Fruit fly (Drosophila melanogaster) whole organism, wandering third instar larva: ENCODE results near the gene Indy.

Source experiments
- Abd-B ChIP-seq: fragments of >200 bp; optimal IDR thresholded peaks from 2 replicates; lab custom pipeline; 2017; ENCODE audit warnings: missing biosample characterization, missing genetic modification characterization
- CG32264 ChIP-seq: fragments of 200-800 bp; sonication (Bioruptor generic); optimal IDR thresholded peaks from 2 replicates; lab custom pipeline; 2016; ENCODE audit warnings: missing biosample characterization, missing genetic modification characterization
- CG9705 ChIP-seq: fragments of 200-800 bp; sonication (Bioruptor generic); optimal IDR thresholded peaks from 2 replicates; lab custom pipeline; 2018; ENCODE audit warnings: missing biosample characterization, mild to moderate bottlenecking, missing genetic modification characterization
- CrebA ChIP-seq: fragments of 200-800 bp; sonication (Bioruptor generic); optimal IDR thresholded peaks from 2 replicates; lab custom pipeline; 2016; ENCODE audit warnings: missing biosample characterization, mild to moderate bottlenecking, missing genetic modification characterization, borderline replicate concordance
- Dfd ChIP-seq: fragments of >200 bp; optimal IDR thresholded peaks from 2 replicates; lab custom pipeline; 2017; ENCODE audit warnings: missing biosample characterization, missing genetic modification characterization
- Dif ChIP-seq: fragments of 200-275, 200-300 bp; sonication (Bioruptor generic); optimal IDR thresholded peaks from 2 replicates; lab custom pipeline; 2018; ENCODE audit warnings: missing biosample characterization, missing genetic modification characterization; ENCODE audit not compliant: partially characterized antibody
- GATAd ChIP-seq: sonication (Bioruptor generic); optimal IDR thresholded peaks from 2 replicates; lab custom pipeline; 2016; ENCODE audit warnings: missing biosample characterization, missing genetic modification characterization
- HLH106 ChIP-seq: fragments of 200-800 bp; optimal IDR thresholded peaks from 3 replicates; lab custom pipeline; 2019; ENCODE audit warnings: missing biosample characterization, mild to moderate bottlenecking, missing genetic modification characterization, moderate library complexity
- Hnf4 ChIP-seq: fragments of 200-800 bp; sonication (Bioruptor generic); optimal IDR thresholded peaks from 2 replicates; lab custom pipeline; 2016; ENCODE audit warnings: missing biosample characterization, mild to moderate bottlenecking, missing genetic modification characterization
- Hr78 ChIP-seq: fragments of >200 bp; optimal IDR thresholded peaks from 2 replicates; lab custom pipeline; 2017; ENCODE audit warnings: missing biosample characterization, missing genetic modification characterization
- Hr83 ChIP-seq: fragments of 200-300 bp; sonication (Bioruptor generic); optimal IDR thresholded peaks from 2 replicates; lab custom pipeline; 2016; ENCODE audit warnings: missing biosample characterization, mild to moderate bottlenecking, missing genetic modification characterization, moderate library complexity; ENCODE audit not compliant: poor library complexity, severe bottlenecking
- Jra ChIP-seq: sonication (Bioruptor generic); optimal IDR thresholded peaks from 2 replicates; lab custom pipeline; 2016; ENCODE audit warnings: missing biosample characterization, missing genetic modification characterization
- Mio ChIP-seq: sonication (Bioruptor generic); optimal IDR thresholded peaks from 2 replicates; lab custom pipeline; 2016; ENCODE audit warnings: missing biosample characterization, missing genetic modification characterization
- Myc ChIP-seq: fragments of >200 bp; optimal IDR thresholded peaks from 2 replicates; lab custom pipeline; 2017
- N ChIP-seq: fragments of >200 bp; optimal IDR thresholded peaks from 2 replicates; lab custom pipeline; 2018; ENCODE audit warnings: missing biosample characterization, missing external identifiers, missing genetic modification characterization
- OdsH ChIP-seq: fragments of 200-800 bp; sonication (Bioruptor generic); optimal IDR thresholded peaks from 2 replicates; lab custom pipeline; 2016; ENCODE audit warnings: missing biosample characterization, mild to moderate bottlenecking, missing genetic modification characterization
- Rel ChIP-seq, 2 experiments: fragments of 200-800 bp; sonication (Bioruptor generic) in 1 of 2; optimal IDR thresholded peaks; 2 replicates in 1 of 2; 3 replicates in 1 of 2; lab custom pipeline; 2016 to 2019; ENCODE audit warnings: mild to moderate bottlenecking in 2 of 2, missing biosample characterization in 2 of 2, missing genetic modification characterization in 2 of 2, moderate library complexity in 1 of 2
- Sp1 ChIP-seq: fragments of 200-800 bp; sonication (Bioruptor generic); optimal IDR thresholded peaks from 3 replicates; lab custom pipeline; 2019; ENCODE audit warnings: missing biosample characterization, mild to moderate bottlenecking, missing genetic modification characterization, moderate library complexity
- Vsx2 ChIP-seq: fragments of 200-300, 225-300 bp; sonication (Bioruptor generic); optimal IDR thresholded peaks from 2 replicates; lab custom pipeline; 2018; ENCODE audit warnings: missing biosample characterization, missing genetic modification characterization; ENCODE audit not compliant: partially characterized antibody
- br ChIP-seq: fragments of 200-800 bp; sonication (Bioruptor generic); optimal IDR thresholded peaks from 2 replicates; lab custom pipeline; 2016; ENCODE audit warnings: missing biosample characterization, missing genetic modification characterization
- brk ChIP-seq: fragments of 200-800 bp; sonication (Bioruptor generic); optimal IDR thresholded peaks from 2 replicates; lab custom pipeline; 2016; ENCODE audit warnings: missing biosample characterization, mild to moderate bottlenecking, missing genetic modification characterization
- dl ChIP-seq, 2 experiments: fragments of 175-275, 200-275 bp in 1 of 2; fragments of 200-275 bp in 1 of 2; sonication (Bioruptor generic); optimal IDR thresholded peaks; lab custom pipeline; 2018; ENCODE audit warnings: mild to moderate bottlenecking in 2 of 2, missing biosample characterization in 2 of 2, missing genetic modification characterization in 2 of 2, moderate library complexity in 2 of 2; ENCODE audit not compliant: partially characterized antibody in 2 of 2, insufficient read depth in 1 of 2
- dmrt93B ChIP-seq: fragments of 200-800 bp; sonication (Bioruptor generic); optimal IDR thresholded peaks from 2 replicates; lab custom pipeline; 2018; ENCODE audit warnings: missing biosample characterization, mild to moderate bottlenecking, missing genetic modification characterization
- dsf ChIP-seq: sonication (Bioruptor generic); optimal IDR thresholded peaks from 2 replicates; lab custom pipeline; 2016; ENCODE audit warnings: missing biosample characterization, missing genetic modification characterization, borderline replicate concordance
- ey ChIP-seq: fragments of 200-800 bp; sonication (Bioruptor generic); optimal IDR thresholded peaks from 2 replicates; lab custom pipeline; 2016; ENCODE audit warnings: missing biosample characterization, missing genetic modification characterization
- foxo ChIP-seq, 2 experiments: fragments of 200-800 bp; sonication (Bioruptor generic); optimal IDR thresholded peaks; 2 replicates in 1 of 2; 3 replicates in 1 of 2; lab custom pipeline; 2016 to 2017; ENCODE audit warnings: missing biosample characterization in 2 of 2, missing genetic modification characterization in 2 of 2
- fru ChIP-seq: fragments of 200-800 bp; sonication (Bioruptor generic); optimal IDR thresholded peaks from 3 replicates; lab custom pipeline; 2016; ENCODE audit warnings: missing biosample characterization, mild to moderate bottlenecking, missing genetic modification characterization
- h ChIP-seq: fragments of 200-800 bp; sonication (Bioruptor generic); optimal IDR thresholded peaks from 3 replicates; lab custom pipeline; 2016; ENCODE audit warnings: missing biosample characterization, mild to moderate bottlenecking, missing genetic modification characterization
- jim ChIP-seq: fragments of 175-275, 200-325 bp; sonication (Bioruptor generic); optimal IDR thresholded peaks from 2 replicates; lab custom pipeline; 2016; ENCODE audit warnings: missing biosample characterization, mild to moderate bottlenecking, missing genetic modification characterization
- lola ChIP-seq: fragments of >200 bp; optimal IDR thresholded peaks from 2 replicates; lab custom pipeline; 2017; ENCODE audit warnings: missing biosample characterization, missing genetic modification characterization
- pan ChIP-seq: fragments of >200 bp; optimal IDR thresholded peaks from 2 replicates; lab custom pipeline; 2017
- psq ChIP-seq: fragments of 200-800 bp; sonication (Bioruptor generic); optimal IDR thresholded peaks from 3 replicates; lab custom pipeline; 2017; ENCODE audit warnings: missing biosample characterization, mild to moderate bottlenecking, missing genetic modification characterization, moderate library complexity
- rgr ChIP-seq: fragments of 200-800 bp; sonication (Bioruptor generic); optimal IDR thresholded peaks from 3 replicates; lab custom pipeline; 2016; ENCODE audit warnings: missing biosample characterization, mild to moderate bottlenecking, missing genetic modification characterization
- sage ChIP-seq: fragments of 200-800 bp; sonication (Bioruptor generic); optimal IDR thresholded peaks from 2 replicates; lab custom pipeline; 2016; ENCODE audit warnings: missing biosample characterization, mild to moderate bottlenecking, missing genetic modification characterization
- sv ChIP-seq: fragments of 200-800 bp; sonication (Bioruptor generic); optimal IDR thresholded peaks from 3 replicates; lab custom pipeline; 2016; ENCODE audit warnings: missing biosample characterization, missing genetic modification characterization
- tai ChIP-seq: sonication (Bioruptor generic); optimal IDR thresholded peaks from 2 replicates; lab custom pipeline; 2016; ENCODE audit warnings: missing biosample characterization, missing genetic modification characterization
- usp ChIP-seq: fragments of >200 bp; optimal IDR thresholded peaks from 2 replicates; lab custom pipeline; 2017; ENCODE audit warnings: missing biosample characterization, missing genetic modification characterization
- woc ChIP-seq: sonication (Bioruptor generic); optimal IDR thresholded peaks from 2 replicates; lab custom pipeline; 2016; ENCODE audit warnings: missing biosample characterization, mild to moderate bottlenecking, missing genetic modification characterization

Gene Indy

dm6 chr3L:18869035-18869826 is 23.2 kb upstream of the Indy start, which contains the start of gene Grx1 (continued):
- TF ChIP-seq Vsx2 (GFP tag; lab: Kevin White, UChicago) = no peak
- no peak for TF ChIP-seq Dfd
- TF ChIP-seq Mio (GFP tag; lab: Kevin White, UChicago) = no peak
- peak; percentile 66 for TF ChIP-seq Hnf4 (GFP tag; lab: Kevin White, UChicago)

dm6 chr3L:18867521-18867920 is 21.5 kb upstream of the Indy start, which contains the start of gene Dysb:
Gene Dysb, plus strand, starts transcription at chr3L:18867771.
- TF ChIP-seq dl (GFP tag; optimal IDR thresholded peaks at IDR 0.05; lab: Kevin White, UChicago; ENCODE audit: insufficient read depth in 1 of 2, partially characterized antibody in 2 of 2) (no peak), h (GFP tag; lab: Kevin White, UChicago) (peak; percentile 72), CG9705 (peak; percentile 67), Hr78 (no peak), Sp1 (GFP tag; lab: Kevin White, UChicago) (peak; percentile 78), Vsx2 (GFP tag; lab: Kevin White, UChicago) (no peak), Hr83 (GFP tag; lab: Kevin White, UChicago) (peak; percentile 84), CG32264 (GFP tag; lab: Kevin White, UChicago) (no peak), jim (no peak), Myc (no peak), Hnf4 (GFP tag; lab: Kevin White, UChicago) (peak; percentile 82), pan (lab: Kevin White, UChicago) (no peak), HLH106 (peak; percentile 78), Rel (GFP tag; optimal IDR thresholded peaks at IDR 0.05; lab: Kevin White, UChicago) (no peak), Rel (tag; optimal IDR thresholded peaks at IDR 0.05; lab: Kevin White, UChicago) (peak; percentile 50), dsf (peak; percentile 37), GATAd (no peak), ey (GFP tag; lab: Kevin White, UChicago) (peak; percentile 59), woc (GFP tag; lab: Kevin White, UChicago) (peak; percentile 73), Jra (GFP tag; lab: Kevin White, UChicago) (peak; percentile 48), br (GFP tag; lab: Kevin White, UChicago) (peak; percentile 58), fru (peak; percentile 70), tai (GFP tag; lab: Kevin White, UChicago) (no peak), foxo (GFP tag; optimal IDR thresholded peaks at IDR 0.05; lab: Kevin White, UChicago) (peak in 1 of 2 experiments; percentile 84), sage (GFP tag; lab: Kevin White, UChicago) (no peak), Mio (GFP tag; lab: Kevin White, UChicago) (no peak), N (GFP tag; lab: Kevin White, UChicago) (no peak), dmrt93B (GFP tag; lab: Kevin White, UChicago) (peak; percentile 28), Abd-B (GFP tag; lab: Kevin White, UChicago) (no peak), Dfd (no peak), Dif (GFP tag; lab: Kevin White, UChicago) (peak; percentile 54), rgr (GFP tag; lab: Kevin White, UChicago) (peak; percentile 83), usp (GFP tag; lab: Kevin White, UChicago) (no peak), CrebA (no peak), sv (GFP tag; lab: Kevin White, UChicago) (peak; percentile 73), OdsH (GFP tag; lab: Kevin White, UChicago) (peak; percentile 78), brk (GFP tag; lab: Kevin White, UChicago) (peak; percentile 79), psq (GFP tag; lab: Kevin White, UChicago) (peak; percentile 76), lola (GFP tag; lab: Kevin White, UChicago) (no peak)
